Worm (Caenorhabditis elegans): ENCODE data around the gene T12A2.21.

T12A2.21 gene

DNA sequence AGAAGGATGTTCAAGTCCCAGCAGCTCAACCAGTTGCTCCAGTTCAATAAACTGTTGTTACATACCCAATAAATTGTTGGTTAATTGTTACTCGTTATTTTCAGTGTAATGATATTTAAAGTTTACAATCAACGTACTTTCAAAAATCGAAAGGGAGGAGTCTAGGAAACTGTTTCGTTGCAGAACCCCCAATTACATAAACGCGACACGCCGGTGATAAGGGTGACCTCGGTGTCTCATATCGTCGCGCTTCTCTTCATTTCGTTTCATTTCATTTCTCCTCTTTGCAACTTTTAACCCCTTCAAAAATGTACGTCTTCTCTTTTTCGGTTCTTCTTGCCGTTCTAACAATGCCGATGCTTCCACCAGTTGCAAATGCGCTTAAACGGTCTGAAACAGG is 28.7 kb downstream of the T12A2.21 start, which contains the start of gene C23G10.2 (continued):
- TF ChIP-seq nhr-77 (tag; optimal IDR thresholded peaks at IDR 0.05) (no peak), mes-2 (tag; optimal IDR thresholded peaks at IDR 0.05; ENCODE audit: poor library complexity, severe bottlenecking) (peak; percentile 24), ceh-82 (tag; optimal IDR thresholded peaks at IDR 0.05) (no peak), mep-1 (tag; optimal IDR thresholded peaks at IDR 0.05) (no peak), skn-1 (tag; optimal IDR thresholded peaks at IDR 0.05) (no peak), aly-2 (tag; optimal IDR thresholded peaks at IDR 0.05) (no peak), nhr-41 (GFP tag; IDR thresholded peaks at IDR 0.05) (0 out of 2 replicates have a peak, but pooled peaks have one; percentile 13), F44E2.7 (GFP tag; IDR thresholded peaks at IDR 0.05) (0 out of 2 replicates have a peak, but pooled peaks have one; percentile 7), zfp-3 (GFP tag; conservative IDR thresholded peaks at IDR 0.05) (no peak), hlh-11 (tag; optimal IDR thresholded peaks at IDR 0.05) (no peak), lim-7 (GFP tag; IDR thresholded peaks at IDR 0.05) (no peak), ceh-20 (GFP tag; IDR thresholded peaks at IDR 0.05) (no peak), madf-9 (GFP tag; conservative IDR thresholded peaks at IDR 0.05) (no peak), nhr-111 (GFP tag; optimal IDR thresholded peaks at IDR 0.05) (no peak), F26F4.8 (GFP tag; conservative IDR thresholded peaks at IDR 0.05) (no peak), rbr-2 (tag; optimal IDR thresholded peaks at IDR 0.05) (no peak), spr-3 (GFP tag; optimal IDR thresholded peaks at IDR 0.05) (no peak), daf-12 (tag; optimal IDR thresholded peaks at IDR 0.05) (no peak), nhr-76 (tag; optimal IDR thresholded peaks at IDR 0.05) (no peak)

DNA sequence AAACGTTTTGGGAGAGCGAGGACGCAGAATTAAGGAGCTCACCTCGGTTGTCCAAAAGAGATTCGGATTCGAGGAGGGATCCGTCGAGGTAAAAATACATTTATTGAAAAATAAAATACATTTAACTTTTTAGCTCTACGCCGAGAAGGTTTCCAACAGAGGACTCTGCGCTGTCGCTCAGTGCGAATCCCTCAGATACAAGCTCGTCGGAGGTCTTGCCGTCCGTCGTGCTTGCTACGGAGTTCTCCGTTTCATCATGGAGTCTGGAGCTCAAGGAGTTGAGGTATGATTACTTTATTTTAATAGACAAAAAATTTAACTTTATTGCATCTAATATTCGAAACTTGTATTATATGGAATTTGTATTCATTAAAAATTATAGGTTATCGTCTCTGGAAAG is 29.5 kb downstream of the T12A2.21 start:
- TF ChIP-seq saeg-2 (GFP tag; IDR thresholded peaks at IDR 0.05) (0 out of 2 replicates have a peak, but pooled peaks have one; percentile 18), dmd-8 (GFP tag; IDR thresholded peaks at IDR 0.05) (0 out of 2 replicates have a peak, but pooled peaks have one; percentile 4), rbr-2 (tag; optimal IDR thresholded peaks at IDR 0.05) (no peak), egl-27 (tag; optimal IDR thresholded peaks at IDR 0.05) (no peak)

DNA sequence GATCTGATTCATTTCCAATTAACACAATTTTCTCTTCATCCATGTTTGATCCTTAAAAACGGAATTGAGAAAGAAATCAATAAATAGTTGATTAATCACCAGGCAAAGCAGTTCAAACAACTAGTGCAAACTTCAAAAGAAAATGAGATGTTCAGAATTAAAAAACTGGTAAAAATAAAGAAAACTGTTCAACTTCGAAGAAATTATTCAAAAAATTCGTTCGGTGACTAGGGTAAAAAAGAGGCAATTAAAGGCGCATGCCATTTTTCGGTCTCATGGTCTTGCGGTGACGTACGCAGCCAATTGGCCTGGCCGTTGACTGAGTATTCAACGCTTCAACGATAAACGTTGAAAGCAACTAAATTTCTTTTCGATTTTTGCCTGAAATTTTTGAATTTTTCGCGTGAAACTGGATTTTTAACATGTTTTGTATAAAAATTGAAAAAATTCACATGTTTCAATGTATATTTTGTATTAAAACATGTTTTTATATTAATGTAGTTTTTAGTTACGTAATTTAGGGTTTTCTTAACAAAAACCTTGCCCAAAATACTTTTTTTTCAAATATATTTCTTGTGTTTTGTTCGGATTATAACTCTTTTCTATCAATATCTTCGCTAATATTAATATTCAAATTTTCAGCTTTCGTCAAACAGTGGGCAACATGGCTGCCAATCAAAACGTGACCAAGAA is 30.2 kb downstream of the T12A2.21 start, which contains the start of the genes sna-3 and rps-3:
TSS of gene sna-3 (minus strand) at position 51 of the 693 bp plus-strand sequence.
TSS of gene rps-3 (plus strand) at position 643 of the 693 bp plus-strand sequence.
- TF ChIP-seq zfp-2 (tag; optimal IDR thresholded peaks at IDR 0.05) (no peak), dpl-1 (GFP tag; optimal IDR thresholded peaks at IDR 0.05) (peak; percentile 82), nhr-41 (GFP tag; IDR thresholded peaks at IDR 0.05) (no peak), php-3 (GFP tag; IDR thresholded peaks at IDR 0.05) (no peak), arid-1 (GFP tag; conservative IDR thresholded peaks at IDR 0.05) (peak; percentile 73), lin-38 (GFP tag; IDR thresholded peaks at IDR 0.05) (peak; percentile 69), lin-29 (GFP tag; IDR thresholded peaks at IDR 0.05) (no peak), T26A8.4 (GFP tag; IDR thresholded peaks at IDR 0.05) (peak; percentile 63), mes-2 (tag; optimal IDR thresholded peaks at IDR 0.05; ENCODE audit: poor library complexity, severe bottlenecking) (peak; percentile 90), ztf-11 (tag; optimal IDR thresholded peaks at IDR 0.05) (no peak), Y5F2A.4 (GFP tag; optimal IDR thresholded peaks at IDR 0.05) (no peak), madf-9 (GFP tag; conservative IDR thresholded peaks at IDR 0.05) (no peak), set-16 (GFP tag; IDR thresholded peaks at IDR 0.05) (no peak), zag-1 (tag; optimal IDR thresholded peaks at IDR 0.05) (no peak), hlh-30 (tag; optimal IDR thresholded peaks at IDR 0.05; ENCODE audit: insufficient read depth) (peak; percentile 88), lin-15B (tag; optimal IDR thresholded peaks at IDR 0.05) (no peak), lin-39 (tag; optimal IDR thresholded peaks at IDR 0.05) (no peak), tra-1 (GFP tag; IDR thresholded peaks at IDR 0.05) (no peak), daf-8 (GFP tag; IDR thresholded peaks at IDR 0.05) (no peak), dmd-6 (GFP tag; IDR thresholded peaks at IDR 0.05) (peak; percentile 43), nhr-11 (tag; optimal IDR thresholded peaks at IDR 0.05) (peak; percentile 61), nhr-77 (tag; optimal IDR thresholded peaks at IDR 0.05) (peak; percentile 91), F37D6.2 (tag; optimal IDR thresholded peaks at IDR 0.05) (no peak), ama-1 (optimal IDR thresholded peaks at IDR 0.05) (no peak), skn-1 (tag; optimal IDR thresholded peaks at IDR 0.05) (no peak), egl-27 (tag; optimal IDR thresholded peaks at IDR 0.05) (no peak), ZK337.2 (GFP tag; IDR thresholded peaks at IDR 0.05) (no peak), hmg-1.1 (GFP tag; IDR thresholded peaks at IDR 0.05) (peak; percentile 74), Y75B8A.6 (GFP tag; IDR thresholded peaks at IDR 0.05) (no peak), ceh-44 (GFP tag; IDR thresholded peaks at IDR 0.05) (peak; percentile 24; the same call in 1 of the 2 replicates), hlh-11 (tag; optimal IDR thresholded peaks at IDR 0.05) (peak; percentile 33)
